Fruit fly (Drosophila melanogaster) whole organism, pupa: ENCODE results near the gene CG46508.
"Not testable (repeated sequence)": the region's sequence is repeated elsewhere in the genome, so short reads cannot be mapped to it uniquely, and the experiment has no call there.

Experiments used
- CG10348 ChIP-seq: fragments of 200-800 bp; sonication (Bioruptor generic); IDR thresholded peaks from 2 replicates; pipeline ENCODE4 v1.3.6; 2022; ENCODE audit warnings: missing biosample characterization, missing genetic modification characterization
- CG12605 ChIP-seq: fragments of 200-800 bp; sonication (Bioruptor generic); IDR thresholded peaks from 2 replicates; pipeline ENCODE4 v1.3.6; 2022; ENCODE audit warnings: missing biosample characterization, missing genetic modification characterization
- CG15710 ChIP-seq: fragments of 200-800 bp; sonication (Bioruptor generic); optimal IDR thresholded peaks from 2 replicates; lab custom pipeline; 2018; ENCODE audit warnings: missing biosample characterization, mild to moderate bottlenecking, missing genetic modification characterization, moderate library complexity

dm6 chrX:22212028-22212427 lies 44.6 kb downstream of the CG46508 start, which contains the start of gene CG46516:
- not testable (repeated sequence) for TF ChIP-seq CG12605 (GFP tag; lab: Robert Waterston, UW); CG15710; CG10348 (GFP tag; lab: Robert Waterston, UW)
